Worm (Caenorhabditis elegans): ENCODE results near the gene crn-6.

- TF ChIP-seq ama-1 (optimal IDR thresholded peaks at IDR 0.05) (no peak), unc-62 (GFP tag; optimal IDR thresholded peaks at IDR 0.05) (no peak), egl-27 (tag; optimal IDR thresholded peaks at IDR 0.05) (no peak), R02D3.7 (tag; optimal IDR thresholded peaks at IDR 0.05) (no peak), daf-12 (tag; optimal IDR thresholded peaks at IDR 0.05) (no peak), aly-2 (tag; optimal IDR thresholded peaks at IDR 0.05) (no peak), fkh-10 (GFP tag; optimal IDR thresholded peaks at IDR 0.05) (no peak), elt-3 (tag; optimal IDR thresholded peaks at IDR 0.05) (no peak), tbx-2 (tag; optimal IDR thresholded peaks at IDR 0.05) (no peak), snpc-4 (tag; optimal IDR thresholded peaks at IDR 0.05) (no peak), nhr-23 (tag; optimal IDR thresholded peaks at IDR 0.05) (no peak), fos-1 (tag; optimal IDR thresholded peaks at IDR 0.05) (no peak), nhr-12 (tag; optimal IDR thresholded peaks at IDR 0.05) (no peak), skn-1 (tag; optimal IDR thresholded peaks at IDR 0.05) (no peak)
Measured at ce11 chrIII:9385543-9385942, 18.5 kb downstream of the crn-6 start, which contains the start of gene C38C10.3.

Data from whole organism, L3 larva.